Worm (Caenorhabditis elegans) whole organism, L2 larva: ENCODE data around the gene fbxa-39.

Experiments
- elt-1 ChIP-seq: fragments of 150-350 bp; optimal IDR thresholded peaks from 2 replicates; lab custom pipeline; 2014; ENCODE audit warnings: missing biosample characterization, missing genetic modification characterization
- fos-1 ChIP-seq: fragments of 150-350 bp; optimal IDR thresholded peaks from 2 replicates; lab custom pipeline; 2014; ENCODE audit warnings: missing biosample characterization, missing genetic modification characterization
- mdl-1 ChIP-seq, 2 experiments: fragments of 150-350 bp in 1 of 2; sonication (generic microtip) in 1 of 2; optimal IDR thresholded peaks; 2 replicates each; lab custom pipeline; 2017; ENCODE audit warnings: missing biosample characterization in 2 of 2, missing genetic modification characterization in 2 of 2
- nhr-12 ChIP-seq: fragments of 150-350 bp; optimal IDR thresholded peaks from 2 replicates; lab custom pipeline; 2014; ENCODE audit warnings: missing biosample characterization, missing genetic modification characterization
- nhr-25 ChIP-seq: fragments of 150-350 bp; sonication (generic microtip); optimal IDR thresholded peaks from 3 replicates; lab custom pipeline; 2014; ENCODE audit warnings: missing biosample characterization, missing genetic modification characterization
- unc-39 ChIP-seq: fragments of 150-350 bp; optimal IDR thresholded peaks from 2 replicates; lab custom pipeline; 2014; ENCODE audit warnings: missing biosample characterization, missing genetic modification characterization
- unc-55 ChIP-seq: fragments of 150-350 bp; sonication (generic microtip); optimal IDR thresholded peaks from 3 replicates; lab custom pipeline; 2014; ENCODE audit warnings: missing biosample characterization, missing genetic modification reagents, missing genetic modification characterization
- zag-1 ChIP-seq: fragments of 150-350 bp; optimal IDR thresholded peaks from 2 replicates; lab custom pipeline; 2014; ENCODE audit warnings: missing biosample characterization, missing genetic modification characterization
- ztf-4 ChIP-seq: fragments of 150-350 bp; optimal IDR thresholded peaks from 2 replicates; lab custom pipeline; 2014; ENCODE audit warnings: missing biosample characterization, missing genetic modification characterization

- no peak for TF ChIP-seq zag-1 (tag; lab: Kevin White, UChicago)
- TF ChIP-seq fos-1 (tag; lab: Kevin White, UChicago) = peak; percentile 13
- TF ChIP-seq elt-1 (tag; lab: Kevin White, UChicago) = no peak
- no peak for TF ChIP-seq mdl-1 (tag; optimal IDR thresholded peaks at IDR 0.05; lab: Kevin White, UChicago)
- TF ChIP-seq nhr-25 (tag; lab: Kevin White, UChicago) = no peak
- TF ChIP-seq nhr-12 = no peak
- no peak for TF ChIP-seq unc-39 (tag; lab: Kevin White, UChicago)
- no peak for TF ChIP-seq unc-55 (GFP tag; lab: Kevin White, UChicago)
- TF ChIP-seq ztf-4 (tag; lab: Kevin White, UChicago) = no peak
Observed at ce11 chrIII:2291139-2291538, 18.3 kb downstream of the fbxa-39 start, which contains the start of gene fbxa-219.
